Fruit fly (Drosophila melanogaster): ENCODE results near the gene Plc21C.

dm6 chr2L:308194-308706 lies 2.5 kb downstream of the Plc21C start:
- no peak for TF ChIP-seq CG32121 (GFP tag; IDR thresholded peaks at IDR 0.05)
- TF ChIP-seq Pif1A (GFP tag; optimal IDR thresholded peaks at IDR 0.05) = no peak

Measured in whole organism, pupa.